Fruit fly (Drosophila melanogaster): Measurements from ENCODE around the gene CG1640.

The CG1640 gene

dm6 chrX:13323114-13323513 lies 47.3 kb upstream of the CG1640 start (continued):
- TF ChIP-seq Eip78C (GFP tag) (peak; percentile 87), fkh (GFP tag; optimal IDR thresholded peaks at IDR 0.05) (no peak), Lpt (GFP tag; optimal IDR thresholded peaks at IDR 0.05) (peak; percentile 37), fd85E (GFP tag; optimal IDR thresholded peaks at IDR 0.05) (no peak), Sox102F (GFP tag; optimal IDR thresholded peaks at IDR 0.05) (peak; percentile 76), svp (GFP tag) (peak; percentile 81), Blimp-1 (GFP tag; optimal IDR thresholded peaks at IDR 0.05) (no peak), achi (GFP tag; optimal IDR thresholded peaks at IDR 0.05) (peak; percentile 60)

- TF ChIP-seq Ets21C (GFP tag; optimal IDR thresholded peaks at IDR 0.05) (no peak), fkh (GFP tag; optimal IDR thresholded peaks at IDR 0.05) (peak; percentile 77)
These were observed 46.9 kb upstream of the CG1640 start for dm6 chrX:13323526-13323925.

- TF ChIP-seq CG31627 (GFP tag; optimal IDR thresholded peaks at IDR 0.05) (peak; percentile 54), CG6854 (GFP tag; optimal IDR thresholded peaks at IDR 0.05) (no peak), Eip93F (GFP tag; optimal IDR thresholded peaks at IDR 0.05) (no peak), lz (GFP tag; optimal IDR thresholded peaks at IDR 0.05) (peak; percentile 47), vri (GFP tag; optimal IDR thresholded peaks at IDR 0.05) (peak; percentile 16), Eip75B (GFP tag; optimal IDR thresholded peaks at IDR 0.05) (no peak), CG8119 (GFP tag; IDR thresholded peaks at IDR 0.05) (peak; percentile 35; the same call in 1 of the 3 replicates), CG8632 (GFP tag; optimal IDR thresholded peaks at IDR 0.05) (no peak), ss (GFP tag; optimal IDR thresholded peaks at IDR 0.05) (no peak), fd85E (GFP tag; optimal IDR thresholded peaks at IDR 0.05) (no peak), Hr38 (GFP tag; optimal IDR thresholded peaks at IDR 0.05) (no peak), CG6808 (GFP tag; optimal IDR thresholded peaks at IDR 0.05) (no peak), CG16779 (tag; optimal IDR thresholded peaks at IDR 0.05) (no peak), achi (GFP tag; optimal IDR thresholded peaks at IDR 0.05) (no peak), CG11294 (GFP tag; IDR thresholded peaks at IDR 0.05) (no peak), Blimp-1 (GFP tag; optimal IDR thresholded peaks at IDR 0.05) (no peak), pdm3 (GFP tag; optimal IDR thresholded peaks at IDR 0.05) (peak; percentile 25), CG8319 (GFP tag; optimal IDR thresholded peaks at IDR 0.05) (no peak), Sox102F (GFP tag; optimal IDR thresholded peaks at IDR 0.05) (peak; percentile 12), CG32006 (GFP tag; optimal IDR thresholded peaks at IDR 0.05) (peak; percentile 43), Met (GFP tag; optimal IDR thresholded peaks at IDR 0.05) (peak; percentile 49), fd59A (GFP tag; optimal IDR thresholded peaks at IDR 0.05) (no peak), CG4318 (GFP tag; optimal IDR thresholded peaks at IDR 0.05) (no peak), Lpt (GFP tag; optimal IDR thresholded peaks at IDR 0.05) (no peak), CG9139 (GFP tag; optimal IDR thresholded peaks at IDR 0.05) (no peak), Hr39 (GFP tag; optimal IDR thresholded peaks at IDR 0.05) (peak; percentile 51), CG3032 (tag; optimal IDR thresholded peaks at IDR 0.05) (no peak), CG7368 (GFP tag; optimal IDR thresholded peaks at IDR 0.05) (no peak), Hr4 (GFP tag; optimal IDR thresholded peaks at IDR 0.05) (no peak), CG11762 (GFP tag; optimal IDR thresholded peaks at IDR 0.05; ENCODE audit: insufficient read depth) (no peak), CG6163 (GFP tag; IDR thresholded peaks at IDR 0.05) (peak; percentile 31; the same call in 1 of the 3 replicates), spab (GFP tag; optimal IDR thresholded peaks at IDR 0.05) (no peak), CG11902 (GFP tag; optimal IDR thresholded peaks at IDR 0.05) (no peak), eg (GFP tag; IDR thresholded peaks at IDR 0.05) (peak; percentile 41; the same call in 1 of the 3 replicates), OdsH (GFP tag; optimal IDR thresholded peaks at IDR 0.05) (peak; percentile 7), net (GFP tag; optimal IDR thresholded peaks at IDR 0.05) (no peak), Eip78C (GFP tag) (peak; percentile 51), fkh (GFP tag; optimal IDR thresholded peaks at IDR 0.05) (no peak), esn (GFP tag; optimal IDR thresholded peaks at IDR 0.05) (peak; percentile 40), Smox (GFP tag; optimal IDR thresholded peaks at IDR 0.05) (peak; percentile 17), CG34406 (GFP tag; optimal IDR thresholded peaks at IDR 0.05) (no peak), salr (GFP tag; optimal IDR thresholded peaks at IDR 0.05) (no peak), Sox14 (GFP tag; optimal IDR thresholded peaks at IDR 0.05) (no peak), CG15336 (GFP tag; IDR thresholded peaks at IDR 0.05) (peak; percentile 53), CG6792 (GFP tag; optimal IDR thresholded peaks at IDR 0.05) (no peak), CG10631 (GFP tag; optimal IDR thresholded peaks at IDR 0.05) (no peak)
These were observed 45.1 kb upstream of the CG1640 start for dm6 chrX:13325310-13325709.
